Worm (Caenorhabditis elegans) whole organism, young adult: ENCODE measurements around the gene str-141.

Experiments used
- B0035.1 ChIP-seq: sonication (generic microtip); optimal IDR thresholded peaks from 2 replicates; lab custom pipeline; 2016; ENCODE audit warnings: missing genetic modification characterization, mild to moderate bottlenecking, missing compliant biosample characterization, missing genotype, missing genetic modification reagents
- B0261.1 ChIP-seq: sonication (generic microtip); optimal IDR thresholded peaks from 2 replicates; lab custom pipeline; 2016; ENCODE audit warnings: mild to moderate bottlenecking, missing genetic modification characterization, moderate library complexity, missing compliant biosample characterization
- D2030.7 ChIP-seq: fragments of 200-800 bp; sonication (Bioruptor generic); IDR thresholded peaks from 2 replicates; pipeline ENCODE4 v1.3.6; 2022; ENCODE audit warnings: missing genetic modification reagents, missing genetic modification characterization, missing compliant biosample characterization
- F10E7.11 ChIP-seq: sonication (generic microtip); optimal IDR thresholded peaks from 2 replicates; lab custom pipeline; 2017; ENCODE audit warnings: mild to moderate bottlenecking, missing genetic modification characterization, moderate library complexity, missing compliant biosample characterization
- F33H1.4 ChIP-seq: fragments of 200-800 bp; sonication (Bioruptor generic); IDR thresholded peaks from 2 replicates; pipeline ENCODE4 v1.3.6; 2022; ENCODE audit warnings: missing genetic modification reagents, missing genetic modification characterization, missing compliant biosample characterization
- F49E8.2 ChIP-seq: sonication (generic microtip); optimal IDR thresholded peaks from 3 replicates; lab custom pipeline; 2017; ENCODE audit warnings: missing genetic modification characterization, mild to moderate bottlenecking, missing compliant biosample characterization, antibody characterized with exemption, moderate library complexity; ENCODE audit not compliant: insufficient read depth
- Y67H2A.10 ChIP-seq: fragments of 200-800 bp; sonication (Bioruptor generic); conservative IDR thresholded peaks from 2 replicates; pipeline ENCODE4 v1.3.6; 2022; ENCODE audit warnings: missing genetic modification reagents, missing genetic modification characterization, missing compliant biosample characterization
- atf-7 ChIP-seq: sonication (generic microtip); optimal IDR thresholded peaks from 2 replicates; lab custom pipeline; 2017; ENCODE audit warnings: mild to moderate bottlenecking, missing genetic modification characterization, missing compliant biosample characterization
- attf-5 ChIP-seq: fragments of 200-800 bp; sonication (Bioruptor generic); optimal IDR thresholded peaks from 2 replicates; lab custom pipeline; 2018; ENCODE audit warnings: mild to moderate bottlenecking, missing genetic modification characterization, missing compliant biosample characterization
- attf-6 ChIP-seq: fragments of 200-800 bp; sonication (Bioruptor generic); IDR thresholded peaks from 2 replicates; pipeline ENCODE4 v1.3.6; 2022; ENCODE audit warnings: missing genetic modification reagents, missing genetic modification characterization, missing compliant biosample characterization
- cebp-1 ChIP-seq, 2 experiments: fragments of 200-800 bp in 1 of 2; sonication (Bioruptor generic) in 1 of 2; sonication (generic microtip) in 1 of 2; IDR thresholded peaks in 1 of 2; optimal IDR thresholded peaks in 1 of 2; 2 replicates each; pipeline versions ENCODE4 v1.3.6 to Lab custom; 2017 to 2022; ENCODE audit warnings: missing compliant biosample characterization in 2 of 2, missing genetic modification characterization in 2 of 2, mild to moderate bottlenecking in 1 of 2, missing genetic modification reagents in 1 of 2, moderate library complexity in 1 of 2
- ceh-91 ChIP-seq: fragments of 200-800 bp; sonication (Bioruptor generic); IDR thresholded peaks from 2 replicates; pipeline ENCODE4 v1.3.6; 2022; ENCODE audit warnings: missing genetic modification reagents, missing genetic modification characterization, missing compliant biosample characterization
- chd-7 ChIP-seq: sonication (generic microtip); optimal IDR thresholded peaks from 2 replicates; lab custom pipeline; 2016; ENCODE audit warnings: mild to moderate bottlenecking, missing genetic modification characterization, moderate library complexity, missing compliant biosample characterization
- fkh-3 ChIP-seq: sonication (generic microtip); optimal IDR thresholded peaks from 2 replicates; lab custom pipeline; 2016; ENCODE audit warnings: mild to moderate bottlenecking, missing genetic modification characterization, missing compliant biosample characterization
- hlh-26 ChIP-seq: fragments of 200-800 bp; sonication (Bioruptor generic); conservative IDR thresholded peaks from 2 replicates; pipeline ENCODE4 v1.3.6; 2022; ENCODE audit warnings: missing genetic modification reagents, missing genetic modification characterization, missing compliant biosample characterization
- hmg-20 ChIP-seq: fragments of 200-800 bp; sonication (Bioruptor generic); IDR thresholded peaks from 2 replicates; pipeline ENCODE4 v1.3.6; 2022; ENCODE audit warnings: missing genetic modification reagents, missing genetic modification characterization, missing compliant biosample characterization
- madf-10 ChIP-seq: sonication (generic microtip); optimal IDR thresholded peaks from 2 replicates; lab custom pipeline; 2016; ENCODE audit warnings: mild to moderate bottlenecking, missing genetic modification characterization, missing compliant biosample characterization
- madf-3 ChIP-seq: fragments of 200-800 bp; sonication (Bioruptor generic); IDR thresholded peaks from 2 replicates; pipeline ENCODE4 v1.3.6; 2022; ENCODE audit warnings: missing genetic modification reagents, missing genetic modification characterization, missing compliant biosample characterization
- madf-8 ChIP-seq: fragments of 200-800 bp; sonication (Bioruptor generic); conservative IDR thresholded peaks from 2 replicates; pipeline ENCODE4 v1.3.6; 2022; ENCODE audit warnings: missing genetic modification reagents, missing genetic modification characterization, missing compliant biosample characterization
- mxl-1 ChIP-seq: sonication (generic microtip); optimal IDR thresholded peaks from 2 replicates; lab custom pipeline; 2016; ENCODE audit warnings: missing genetic modification characterization, missing compliant biosample characterization
- rec-8 ChIP-seq, 2 experiments: sonication (generic microtip); optimal IDR thresholded peaks; 2 replicates each; lab custom pipeline; 2016; ENCODE audit warnings: mild to moderate bottlenecking in 2 of 2, missing genetic modification characterization in 2 of 2, missing genetic modification reagents in 2 of 2, missing genotype in 2 of 2, missing biosample characterization in 1 of 2, missing compliant biosample characterization in 1 of 2, moderate library complexity in 1 of 2
- snpc-1.1 ChIP-seq: sonication (generic microtip); optimal IDR thresholded peaks from 2 replicates; lab custom pipeline; 2017; ENCODE audit warnings: missing genetic modification characterization, mild to moderate bottlenecking, missing compliant biosample characterization, antibody characterized with exemption, moderate library complexity, missing genotype, missing genetic modification reagents; ENCODE audit not compliant: insufficient read depth
- snpc-3.4 ChIP-seq: sonication (generic microtip); optimal IDR thresholded peaks from 2 replicates; lab custom pipeline; 2017; ENCODE audit warnings: missing genetic modification characterization, mild to moderate bottlenecking, missing compliant biosample characterization, antibody characterized with exemption, moderate library complexity, missing genotype, missing genetic modification reagents
- snpc-4 ChIP-seq, 5 experiments: fragments of 150-350 bp in 1 of 5; sonication (generic microtip) in 4 of 5; optimal IDR thresholded peaks; 2 replicates each; lab custom pipeline; 2014 to 2018; ENCODE audit warnings: missing genetic modification characterization in 5 of 5, missing biosample characterization in 3 of 5, antibody characterized with exemption in 2 of 5, mild to moderate bottlenecking in 2 of 5, missing compliant biosample characterization in 2 of 5, missing genotype in 2 of 5, moderate library complexity in 2 of 5, missing genetic modification reagents in 1 of 5
- unc-130 ChIP-seq: sonication (generic microtip); optimal IDR thresholded peaks from 2 replicates; lab custom pipeline; 2016; ENCODE audit warnings: missing genetic modification reagents, missing genetic modification characterization, missing compliant biosample characterization
- xnd-1 ChIP-seq: sonication (generic microtip); optimal IDR thresholded peaks from 2 replicates; lab custom pipeline; 2016; ENCODE audit warnings: missing genotype, missing genetic modification reagents, missing genetic modification characterization, missing compliant biosample characterization
- zfh-2 ChIP-seq: fragments of 200-800 bp; sonication (Bioruptor generic); conservative IDR thresholded peaks from 2 replicates; pipeline ENCODE4 v1.3.6; 2022; ENCODE audit warnings: missing genetic modification reagents, missing genetic modification characterization, missing compliant biosample characterization
- zim-3 ChIP-seq: sonication (generic microtip); optimal IDR thresholded peaks from 2 replicates; lab custom pipeline; 2017; ENCODE audit warnings: mild to moderate bottlenecking, missing genetic modification characterization, moderate library complexity, missing compliant biosample characterization
- ztf-18 ChIP-seq: sonication (generic microtip); optimal IDR thresholded peaks from 2 replicates; lab custom pipeline; 2016; ENCODE audit warnings: missing genotype, mild to moderate bottlenecking, missing genetic modification characterization, missing compliant biosample characterization
- ztf-22 ChIP-seq: fragments of 200-800 bp; sonication (Bioruptor generic); optimal IDR thresholded peaks from 2 replicates; lab custom pipeline; 2018; ENCODE audit warnings: mild to moderate bottlenecking, missing genetic modification characterization, moderate library complexity, missing compliant biosample characterization
- ztf-6 ChIP-seq: fragments of 200-800 bp; sonication (Bioruptor generic); IDR thresholded peaks from 2 replicates; pipeline ENCODE4 v1.3.6; 2022; ENCODE audit warnings: missing genetic modification reagents, missing genetic modification characterization, missing compliant biosample characterization

Gene str-141

ce11 chrV:11302698-11303097, 20.9 kb downstream of the str-141 start, which contains the start of gene srh-46:
TSS of gene srh-46 (minus strand) at chrV:11302886.
- TF ChIP-seq hmg-20 (GFP tag; lab: Robert Waterston, UW) (no peak), hlh-26 (GFP tag; lab: Robert Waterston, UW) (no peak)

DNA sequence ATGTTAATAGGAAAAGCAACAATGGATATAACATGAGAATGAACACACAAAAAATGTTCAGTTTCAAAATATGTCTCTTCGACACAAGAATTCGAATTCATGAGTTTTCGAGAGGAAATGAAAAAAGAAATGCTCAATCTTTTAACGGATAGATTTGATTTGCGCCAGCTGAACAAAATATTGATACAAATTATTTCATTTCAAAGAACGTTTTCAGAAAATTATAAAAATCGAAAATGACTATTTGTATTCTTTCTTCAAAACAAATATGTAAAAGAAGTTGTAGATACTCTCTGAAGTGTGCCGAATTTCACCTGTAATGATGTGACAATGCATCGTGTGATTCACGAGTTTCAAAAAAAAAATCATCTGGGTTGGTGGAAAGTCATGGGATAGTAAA, 23.1 kb downstream of the str-141 start, which contains the start of gene srh-47:
TSS of gene srh-47 (minus strand) at position 101 of the 400 bp plus-strand sequence.
- TF ChIP-seq ceh-91 (no peak), attf-5 (GFP tag; lab: Kevin White, UChicago) (no peak), F49E8.2 (tag; lab: Kevin White, UChicago) (no peak), zfh-2 (GFP tag; lab: Robert Waterston, UW) (no peak)

- TF ChIP-seq ztf-18: no peak
- TF ChIP-seq madf-8 (GFP tag; lab: Robert Waterston, UW): no peak
- no peak for TF ChIP-seq snpc-3.4 (tag; lab: Kevin White, UChicago)
- no peak for TF ChIP-seq F10E7.11 (tag; lab: Kevin White, UChicago)
- TF ChIP-seq cebp-1 (GFP tag; IDR thresholded peaks at IDR 0.05; lab: Robert Waterston, UW): no peak
- TF ChIP-seq cebp-1 (tag; optimal IDR thresholded peaks at IDR 0.05; lab: Kevin White, UChicago): no peak
- TF ChIP-seq chd-7 (tag; lab: Kevin White, UChicago): no peak
- no peak for TF ChIP-seq rec-8 (tag; optimal IDR thresholded peaks at IDR 0.05; lab: Kevin White, UChicago)
- TF ChIP-seq fkh-3 (tag; lab: Kevin White, UChicago): no peak
Measured at ce11 chrV:11299406-11299805, 24.2 kb downstream of the str-141 start.

- TF ChIP-seq B0261.1: no peak
- no peak for TF ChIP-seq madf-3 (GFP tag; lab: Robert Waterston, UW)
- TF ChIP-seq unc-130 (GFP tag; lab: Kevin White, UChicago): no peak
- TF ChIP-seq rec-8 (tag; optimal IDR thresholded peaks at IDR 0.05; lab: Kevin White, UChicago): no peak
- TF ChIP-seq Y67H2A.10 (GFP tag; lab: Robert Waterston, UW): no peak
- no peak for TF ChIP-seq D2030.7 (GFP tag; lab: Robert Waterston, UW)
- no peak for TF ChIP-seq atf-7 (tag; lab: Kevin White, UChicago)
- TF ChIP-seq F33H1.4 (GFP tag; lab: Robert Waterston, UW): no peak
- no peak for TF ChIP-seq mxl-1
- TF ChIP-seq snpc-4 (GFP tag; optimal IDR thresholded peaks at IDR 0.05; lab: Kevin White, UChicago): no peak
- no peak for TF ChIP-seq snpc-4 (tag; optimal IDR thresholded peaks at IDR 0.05; lab: Kevin White, UChicago)
- TF ChIP-seq B0035.1 (tag; lab: Kevin White, UChicago): no peak
- no peak for TF ChIP-seq attf-6 (GFP tag; lab: Robert Waterston, UW)
- no peak for TF ChIP-seq zim-3
- no peak for TF ChIP-seq ceh-91
- no peak for TF ChIP-seq ztf-6
- no peak for TF ChIP-seq ztf-22 (GFP tag; lab: Kevin White, UChicago)
- TF ChIP-seq madf-10 (tag; lab: Kevin White, UChicago): no peak
- TF ChIP-seq snpc-1.1: no peak
- no peak for TF ChIP-seq xnd-1 (tag; lab: Kevin White, UChicago)
Measured at ce11 chrV:11298632-11299031, 25.0 kb downstream of the str-141 start, which contains the start of gene T03F7.5. TSS of gene T03F7.5 (minus strand) at chrV:11298732.
